Fruit fly (Drosophila melanogaster): Measurements from ENCODE around the gene cdm.

The cdm gene

dm6 chr3R:18167416-18168237 lies 15.7 kb downstream of the cdm start, which contains the start of gene wrd:
Gene wrd, plus strand, starts transcription at chr3R:18167757.
- peak; percentile 22 for TF ChIP-seq h (GFP tag; optimal IDR thresholded peaks at IDR 0.05)
- no peak for TF ChIP-seq pan (optimal IDR thresholded peaks at IDR 0.05)
- TF ChIP-seq woc (GFP tag; optimal IDR thresholded peaks at IDR 0.05): peak; percentile 9
- TF ChIP-seq foxo (GFP tag; optimal IDR thresholded peaks at IDR 0.05): peak in 1 of 2 experiments; percentile 52
- no peak for TF ChIP-seq CrebA (GFP tag; optimal IDR thresholded peaks at IDR 0.05; ENCODE audit: borderline replicate concordance)
- TF ChIP-seq Rel (GFP tag; optimal IDR thresholded peaks at IDR 0.05): no peak
- TF ChIP-seq Rel (tag; optimal IDR thresholded peaks at IDR 0.05): peak; percentile 14
- no peak for TF ChIP-seq CG32264 (GFP tag; optimal IDR thresholded peaks at IDR 0.05)
- TF ChIP-seq fru (GFP tag; optimal IDR thresholded peaks at IDR 0.05): peak; percentile 36
- TF ChIP-seq Hnf4 (GFP tag; optimal IDR thresholded peaks at IDR 0.05): peak; percentile 10
- TF ChIP-seq br (GFP tag; optimal IDR thresholded peaks at IDR 0.05): peak; percentile 18
- peak; percentile 9 for TF ChIP-seq Sp1 (GFP tag; optimal IDR thresholded peaks at IDR 0.05)
- peak; percentile 34 for TF ChIP-seq HLH106 (tag; optimal IDR thresholded peaks at IDR 0.05)
- no peak for TF ChIP-seq dsf (GFP tag; optimal IDR thresholded peaks at IDR 0.05; ENCODE audit: borderline replicate concordance)
- peak; percentile 9 for TF ChIP-seq rgr (GFP tag; optimal IDR thresholded peaks at IDR 0.05)

- TF ChIP-seq Jra (GFP tag; optimal IDR thresholded peaks at IDR 0.05): no peak
Measured at dm6 chr3R:18167173-18167415, 16.2 kb downstream of the cdm start, which contains the start of the genes CG7215 and Prx5. Gene CG7215, minus strand, starts transcription at chr3R:18167273. Gene Prx5, minus strand, starts transcription at chr3R:18167273.

- peak; percentile 9 for TF ChIP-seq CG9705 (GFP tag; optimal IDR thresholded peaks at IDR 0.05)
- TF ChIP-seq fru (GFP tag; optimal IDR thresholded peaks at IDR 0.05): peak; percentile 34
- TF ChIP-seq Dfd (GFP tag; optimal IDR thresholded peaks at IDR 0.05): no peak
- TF ChIP-seq Jra (GFP tag; optimal IDR thresholded peaks at IDR 0.05): peak; percentile 32
- peak; percentile 24 for TF ChIP-seq rgr (GFP tag; optimal IDR thresholded peaks at IDR 0.05)
- peak; percentile 12 for TF ChIP-seq Hr83 (GFP tag; optimal IDR thresholded peaks at IDR 0.05; ENCODE audit: poor library complexity, severe bottlenecking)
- peak; percentile 21 for TF ChIP-seq woc (GFP tag; optimal IDR thresholded peaks at IDR 0.05)
- TF ChIP-seq sage (GFP tag; optimal IDR thresholded peaks at IDR 0.05): no peak
- TF ChIP-seq HLH106 (tag; optimal IDR thresholded peaks at IDR 0.05): peak; percentile 24
- no peak for TF ChIP-seq lola (GFP tag; optimal IDR thresholded peaks at IDR 0.05)
- TF ChIP-seq foxo (GFP tag; optimal IDR thresholded peaks at IDR 0.05): peak in 1 of 2 experiments; percentile 56
- peak; percentile 10 for TF ChIP-seq h (GFP tag; optimal IDR thresholded peaks at IDR 0.05)
- peak; percentile 10 for TF ChIP-seq ey (GFP tag; optimal IDR thresholded peaks at IDR 0.05)
- TF ChIP-seq Abd-B (GFP tag; optimal IDR thresholded peaks at IDR 0.05): no peak
- TF ChIP-seq Rel (GFP tag; optimal IDR thresholded peaks at IDR 0.05): no peak
- peak; percentile 4 for TF ChIP-seq Rel (tag; optimal IDR thresholded peaks at IDR 0.05)
- no peak for TF ChIP-seq Sp1 (GFP tag; optimal IDR thresholded peaks at IDR 0.05)
- no peak for TF ChIP-seq Mio (GFP tag; optimal IDR thresholded peaks at IDR 0.05)
- TF ChIP-seq psq (GFP tag; optimal IDR thresholded peaks at IDR 0.05): peak; percentile 8
- TF ChIP-seq dmrt93B (GFP tag; optimal IDR thresholded peaks at IDR 0.05): no peak
- TF ChIP-seq br (GFP tag; optimal IDR thresholded peaks at IDR 0.05): peak; percentile 32
- TF ChIP-seq tai (GFP tag; optimal IDR thresholded peaks at IDR 0.05): no peak
- TF ChIP-seq pan (optimal IDR thresholded peaks at IDR 0.05): no peak
- no peak for TF ChIP-seq Hr78 (GFP tag; optimal IDR thresholded peaks at IDR 0.05)
- TF ChIP-seq dl (GFP tag; optimal IDR thresholded peaks at IDR 0.05; ENCODE audit: insufficient read depth in 1 of 2, partially characterized antibody in 2 of 2): no peak
- TF ChIP-seq Vsx2 (GFP tag; optimal IDR thresholded peaks at IDR 0.05; ENCODE audit: partially characterized antibody): no peak
- no peak for TF ChIP-seq jim (GFP tag; optimal IDR thresholded peaks at IDR 0.05)
- no peak for TF ChIP-seq CrebA (GFP tag; optimal IDR thresholded peaks at IDR 0.05; ENCODE audit: borderline replicate concordance)
- no peak for TF ChIP-seq dsf (GFP tag; optimal IDR thresholded peaks at IDR 0.05; ENCODE audit: borderline replicate concordance)
- TF ChIP-seq brk (GFP tag; optimal IDR thresholded peaks at IDR 0.05): no peak
- TF ChIP-seq Hnf4 (GFP tag; optimal IDR thresholded peaks at IDR 0.05): peak; percentile 37
- no peak for TF ChIP-seq Dif (GFP tag; optimal IDR thresholded peaks at IDR 0.05; ENCODE audit: partially characterized antibody)
- no peak for TF ChIP-seq CG32264 (GFP tag; optimal IDR thresholded peaks at IDR 0.05)
Measured at dm6 chr3R:18166261-18166720, 17.0 kb downstream of the cdm start.
